Worm (Caenorhabditis elegans): ENCODE measurements around the gene lhfp-4.

- TF ChIP-seq ztf-11 (tag; optimal IDR thresholded peaks at IDR 0.05) (no peak), R02D3.7 (tag; optimal IDR thresholded peaks at IDR 0.05) (no peak), skn-1 (tag; optimal IDR thresholded peaks at IDR 0.05) (no peak), lin-13 (GFP tag; optimal IDR thresholded peaks at IDR 0.05) (no peak), elt-1 (tag; optimal IDR thresholded peaks at IDR 0.05) (no peak)
Observed at ce11 chrIV:17233494-17233893, 41.9 kb upstream of the lhfp-4 start.
